Fruit fly (Drosophila melanogaster): ENCODE results near the gene nSyb.
A peak's percentile ranks its signal among the peaks of the same experiment; 100 is the strongest.

The nSyb gene

dm6 chr3L:1602064-1602832 is 35.3 kb downstream of the nSyb start, which contains the start of gene CG12104 (continued):
- TF ChIP-seq CG16863 (GFP tag; optimal IDR thresholded peaks at IDR 0.05): no peak
- TF ChIP-seq CG33213 (GFP tag; optimal IDR thresholded peaks at IDR 0.05): peak; percentile 31
- no peak for TF ChIP-seq stwl (tag; optimal IDR thresholded peaks at IDR 0.05)
- 0 out of 3 replicates have a peak, but pooled peaks have one; percentile 14 for TF ChIP-seq ci (GFP tag; IDR thresholded peaks at IDR 0.05)
- TF ChIP-seq HLH4C (GFP tag; IDR thresholded peaks at IDR 0.05; ENCODE audit: partially characterized antibody): no peak
- TF ChIP-seq CG7928 (GFP tag; optimal IDR thresholded peaks at IDR 0.05): no peak
- TF ChIP-seq H15 (GFP tag; IDR thresholded peaks at IDR 0.05): no peak
- peak; percentile 12 for TF ChIP-seq BEAF-32 (GFP tag; optimal IDR thresholded peaks at IDR 0.05)
- no peak for TF ChIP-seq Optix (GFP tag; IDR thresholded peaks at IDR 0.05)
- TF ChIP-seq unc-4 (GFP tag; IDR thresholded peaks at IDR 0.05; ENCODE audit: partially characterized antibody): no peak
- no peak for TF ChIP-seq Eip74EF (GFP tag; optimal IDR thresholded peaks at IDR 0.05)
- TF ChIP-seq HHEX (GFP tag; optimal IDR thresholded peaks at IDR 0.05): no peak
- TF ChIP-seq HLHmδ (GFP tag; optimal IDR thresholded peaks at IDR 0.05): no peak
- TF ChIP-seq CG1233 (GFP tag; optimal IDR thresholded peaks at IDR 0.05): peak; percentile 38
- TF ChIP-seq CG12659 (GFP tag; optimal IDR thresholded peaks at IDR 0.05): peak; percentile 47
- TF ChIP-seq CG13287 (GFP tag; IDR thresholded peaks at IDR 0.05; ENCODE audit: partially characterized antibody): 0 out of 2 replicates have a peak, but pooled peaks have one; percentile 20
- peak; percentile 5 for TF ChIP-seq CTCF (GFP tag; optimal IDR thresholded peaks at IDR 0.05)
- TF ChIP-seq aop (GFP tag; IDR thresholded peaks at IDR 0.05): no peak
- TF ChIP-seq eyg (GFP tag; optimal IDR thresholded peaks at IDR 0.05): no peak
- no peak for TF ChIP-seq NFAT (GFP tag; IDR thresholded peaks at IDR 0.05)
- TF ChIP-seq lov (optimal IDR thresholded peaks at IDR 0.05): no peak
- TF ChIP-seq lov (GFP tag; IDR thresholded peaks at IDR 0.05): no peak
- TF ChIP-seq cwo (GFP tag; optimal IDR thresholded peaks at IDR 0.05): peak; percentile 40
- peak; percentile 20 for TF ChIP-seq Dp (GFP tag; optimal IDR thresholded peaks at IDR 0.05)
- TF ChIP-seq CG10274 (GFP tag; optimal IDR thresholded peaks at IDR 0.05): no peak
- TF ChIP-seq nerfin-2 (GFP tag; IDR thresholded peaks at IDR 0.05; ENCODE audit: partially characterized antibody): 0 out of 2 replicates have a peak, but pooled peaks have one; percentile 6
- TF ChIP-seq Hmr (GFP tag; optimal IDR thresholded peaks at IDR 0.05): peak; percentile 51
- peak; percentile 24 for TF ChIP-seq CG10462 (GFP tag; optimal IDR thresholded peaks at IDR 0.05)
- TF ChIP-seq sug (tag; optimal IDR thresholded peaks at IDR 0.05): peak; percentile 91
- no peak for TF ChIP-seq CG43689 (GFP tag; IDR thresholded peaks at IDR 0.05)
- no peak for TF ChIP-seq D19B (GFP tag; optimal IDR thresholded peaks at IDR 0.05)
- TF ChIP-seq grn (GFP tag; optimal IDR thresholded peaks at IDR 0.05): peak; percentile 79
- no peak for TF ChIP-seq Hmx (GFP tag; optimal IDR thresholded peaks at IDR 0.05)
- TF ChIP-seq CG12104 (GFP tag; optimal IDR thresholded peaks at IDR 0.05): peak; percentile 88
- peak; percentile 16 for TF ChIP-seq phol (tag; optimal IDR thresholded peaks at IDR 0.05)
- no peak for TF ChIP-seq inv (GFP tag; IDR thresholded peaks at IDR 0.05; ENCODE audit: partially characterized antibody)
- no peak for TF ChIP-seq CG6654 (GFP tag; optimal IDR thresholded peaks at IDR 0.05)
- TF ChIP-seq sisA (GFP tag; IDR thresholded peaks at IDR 0.05): no peak
- TF ChIP-seq Dad (GFP tag; optimal IDR thresholded peaks at IDR 0.05): no peak
- peak; percentile 30 for TF ChIP-seq Sry-β (GFP tag; optimal IDR thresholded peaks at IDR 0.05)
- TF ChIP-seq CG32767 (GFP tag; IDR thresholded peaks at IDR 0.05): no peak
- no peak for TF ChIP-seq chif (GFP tag; optimal IDR thresholded peaks at IDR 0.05)
- no peak for TF ChIP-seq Kr (GFP tag; optimal IDR thresholded peaks at IDR 0.05)
- TF ChIP-seq GATAe (GFP tag; conservative IDR thresholded peaks at IDR 0.05): peak; percentile 96
- TF ChIP-seq CG9727 (GFP tag; optimal IDR thresholded peaks at IDR 0.05): peak; percentile 42
- no peak for TF ChIP-seq h (optimal IDR thresholded peaks at IDR 0.05)
- peak; percentile 71 for TF ChIP-seq row (GFP tag; IDR thresholded peaks at IDR 0.05)
- no peak for TF ChIP-seq dmrt11E (tag; optimal IDR thresholded peaks at IDR 0.05)
- no peak for TF ChIP-seq gsb (GFP tag; IDR thresholded peaks at IDR 0.05)
- TF ChIP-seq grau (tag; optimal IDR thresholded peaks at IDR 0.05): peak; percentile 37
